ENCODE assay signal across 1 worm cellular context in genomic region chrII:5016977-5017585, ce11.
A peak's percentile ranks its signal among the peaks of the same experiment; 100 is the strongest.
TF ChIP-seq lines count a peak whose summit lies in the region.

No protein-coding gene starts in this region.

TF ChIP-seq in whole organism, L1 larva, 84 proteins besides CTCF, POLR2A, EP300 and RAD21 (continued from another document):
- TF ChIP-seq nhr-47 (tag; optimal IDR thresholded peaks at IDR 0.05; lab: Kevin White, UChicago), result peak; percentile 67
